Worm (Caenorhabditis elegans): ENCODE results near the gene F10E7.9.

DNA sequence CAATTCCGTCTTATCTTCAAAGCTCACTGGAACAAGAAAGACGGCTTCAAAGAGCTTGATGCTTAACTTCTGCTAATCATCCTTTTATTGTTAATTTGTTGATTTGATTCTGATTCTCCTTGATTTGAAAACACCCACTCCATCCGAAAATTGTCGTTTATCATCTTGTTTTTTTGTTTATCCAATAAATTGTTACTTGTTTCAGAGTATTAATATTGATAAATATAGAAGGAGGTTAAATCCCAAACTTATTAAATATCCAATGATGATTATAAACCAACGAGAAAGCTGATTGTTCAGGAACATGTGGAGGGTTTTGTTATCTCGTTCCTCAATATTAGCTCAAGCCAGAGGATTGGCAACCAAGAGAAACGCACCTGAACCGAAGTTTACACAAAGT lies 2.9 kb upstream of the F10E7.9 start, which contains the start of gene F10E7.6:
- TF ChIP-seq tab-1 (GFP tag; IDR thresholded peaks at IDR 0.05) (no peak), ztf-29 (GFP tag; IDR thresholded peaks at IDR 0.05) (no peak), med-1 (GFP tag; optimal IDR thresholded peaks at IDR 0.05; ENCODE audit: insufficient read depth) (no peak), T22C8.4 (GFP tag; IDR thresholded peaks at IDR 0.05) (no peak), klf-2 (GFP tag; conservative IDR thresholded peaks at IDR 0.05) (no peak)

Measured in whole organism, midembryonic.